Worm (Caenorhabditis elegans): ENCODE data around the gene ldb-1.

- TF ChIP-seq nfya-1 (tag; optimal IDR thresholded peaks at IDR 0.05; ENCODE audit: insufficient read depth) (no peak), nhr-25 (tag; optimal IDR thresholded peaks at IDR 0.05) (peak; percentile 19), jun-1 (tag; optimal IDR thresholded peaks at IDR 0.05) (no peak), fos-1 (tag; optimal IDR thresholded peaks at IDR 0.05) (no peak), ztf-4 (tag; optimal IDR thresholded peaks at IDR 0.05) (no peak)
Observed at ce11 chrX:11036114-11037087, 7.7 kb downstream of the ldb-1 start.
